Fruit fly (Drosophila melanogaster) whole organism, larva: Measurements from ENCODE around the gene CG3842.

ENCODE experiments used
- noc ChIP-seq: fragments of 200-800 bp; sonication (Bioruptor generic); optimal IDR thresholded peaks from 3 replicates; lab custom pipeline; 2019; ENCODE audit warnings: missing biosample characterization, mild to moderate bottlenecking, missing genetic modification characterization, moderate library complexity

The CG3842 gene

DNA sequence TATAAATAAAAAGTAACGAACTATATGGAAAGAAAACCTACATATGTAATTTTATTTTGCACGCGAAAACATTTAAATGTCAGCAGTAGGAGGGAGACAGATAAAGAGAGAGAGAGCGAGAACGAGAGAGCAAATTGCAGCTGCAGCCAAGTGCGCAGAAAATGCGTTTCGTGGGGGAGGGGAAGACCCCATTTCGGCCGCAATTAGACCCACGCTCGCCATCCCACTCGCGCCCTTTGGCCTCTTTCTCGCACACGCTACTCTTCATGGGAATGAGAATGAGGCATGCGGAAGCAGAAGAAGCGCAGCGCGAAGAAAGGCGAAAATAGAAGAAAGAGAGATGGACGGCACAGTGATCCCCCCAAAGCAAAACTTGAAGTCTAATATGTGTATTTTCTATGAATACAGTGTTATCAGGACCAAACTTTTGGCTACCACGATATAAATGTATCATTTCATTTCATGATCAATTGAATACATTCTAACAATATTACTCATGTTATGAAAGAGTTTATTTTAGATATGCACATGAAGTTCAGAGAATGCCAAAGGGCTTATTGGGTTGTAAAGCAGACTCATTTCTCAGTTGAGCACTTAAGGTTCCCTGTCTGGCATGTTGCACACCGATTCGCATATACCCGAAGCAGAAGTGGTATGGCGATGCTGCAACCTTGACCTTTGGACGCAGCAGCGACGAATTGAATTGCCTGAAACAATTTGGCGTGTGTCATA, 4.4 kb upstream of the CG3842 start:
- no peak for TF ChIP-seq noc (tag; lab: Kevin White, UChicago)

dm6 chrX:6334945-6335344, 2.6 kb upstream of the CG3842 start:
- no peak for TF ChIP-seq noc (tag; lab: Kevin White, UChicago)

dm6 chrX:6338738-6339614, 1.4 kb downstream of the CG3842 start:
- TF ChIP-seq noc (tag; lab: Kevin White, UChicago): no peak

- TF ChIP-seq noc (tag; lab: Kevin White, UChicago): peak; percentile 12
Observed at dm6 chrX:6339970-6340548, 2.5 kb downstream of the CG3842 start.

- TF ChIP-seq noc (tag; lab: Kevin White, UChicago): peak; percentile 87
Observed at dm6 chrX:6340593-6341068, 3.1 kb downstream of the CG3842 start.

DNA sequence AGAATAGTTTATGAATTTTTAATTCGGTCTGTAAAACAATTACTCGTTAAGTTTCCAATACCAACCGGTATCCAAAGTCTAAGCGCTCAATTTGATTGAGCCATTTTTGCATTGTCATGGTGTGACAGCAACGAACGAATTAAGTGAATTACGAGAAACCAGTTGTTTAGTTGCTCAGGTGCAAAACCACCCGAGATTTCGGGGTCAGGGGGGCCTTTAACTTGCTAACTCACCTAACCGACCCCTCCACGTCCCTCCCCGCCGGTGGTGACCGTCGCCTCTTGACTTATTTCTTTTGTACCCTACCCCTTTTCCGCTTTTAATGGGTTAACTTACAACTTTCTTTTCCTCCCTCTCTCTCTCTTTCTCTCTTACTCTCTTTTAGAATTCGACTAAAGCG, 4.1 kb downstream of the CG3842 start:
- no peak for TF ChIP-seq noc (tag; lab: Kevin White, UChicago)

DNA sequence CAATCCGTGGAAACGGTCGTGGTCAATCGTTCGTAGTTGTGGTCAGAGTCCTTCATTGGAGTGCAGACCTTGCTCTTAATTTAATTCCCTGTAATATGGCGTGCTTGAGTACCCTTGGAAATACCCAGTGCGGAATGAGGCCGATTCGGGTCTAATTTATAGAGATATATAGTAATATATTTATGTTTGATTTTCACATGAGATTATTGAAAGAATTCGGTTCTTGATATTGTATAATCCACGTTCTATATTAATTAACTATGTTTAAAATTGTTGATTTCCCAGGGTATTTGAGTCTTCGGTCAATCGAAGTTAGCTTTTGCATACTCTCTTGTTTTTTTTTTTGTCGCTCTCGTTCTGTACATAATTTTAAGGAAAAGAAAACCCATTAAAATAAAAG, 5.8 kb downstream of the CG3842 start:
- no peak for TF ChIP-seq noc (tag; lab: Kevin White, UChicago)

- TF ChIP-seq noc (tag; lab: Kevin White, UChicago): no peak
Observed at dm6 chrX:6343786-6344537, 6.4 kb downstream of the CG3842 start.

DNA sequence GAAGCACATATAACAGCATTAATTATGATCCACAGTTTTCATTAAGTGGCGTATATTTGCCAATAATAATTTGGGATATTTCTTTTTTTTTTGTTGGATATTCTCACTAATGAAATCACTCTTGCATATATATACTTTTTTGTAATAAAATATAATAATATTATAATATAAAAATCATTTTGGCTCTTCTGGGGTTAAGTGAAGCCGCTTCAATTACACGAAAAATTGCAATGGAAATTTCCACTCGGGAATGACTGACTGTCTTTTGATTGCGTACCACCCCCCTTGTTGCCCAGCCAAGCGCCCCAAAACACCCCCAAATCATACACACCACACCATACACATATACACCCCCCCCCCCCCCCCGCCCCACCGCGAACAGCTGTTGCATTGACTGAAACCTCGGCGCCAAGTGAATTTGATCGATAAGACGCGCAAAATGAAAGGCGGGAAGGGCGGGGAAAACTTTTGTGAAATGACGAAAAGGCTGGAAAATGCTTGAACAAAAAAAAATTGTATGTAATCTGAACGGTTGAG, 7.0 kb downstream of the CG3842 start:
- TF ChIP-seq noc (tag; lab: Kevin White, UChicago): no peak

dm6 chrX:6346153-6346552, 8.6 kb downstream of the CG3842 start:
- no peak for TF ChIP-seq noc (tag; lab: Kevin White, UChicago)

DNA sequence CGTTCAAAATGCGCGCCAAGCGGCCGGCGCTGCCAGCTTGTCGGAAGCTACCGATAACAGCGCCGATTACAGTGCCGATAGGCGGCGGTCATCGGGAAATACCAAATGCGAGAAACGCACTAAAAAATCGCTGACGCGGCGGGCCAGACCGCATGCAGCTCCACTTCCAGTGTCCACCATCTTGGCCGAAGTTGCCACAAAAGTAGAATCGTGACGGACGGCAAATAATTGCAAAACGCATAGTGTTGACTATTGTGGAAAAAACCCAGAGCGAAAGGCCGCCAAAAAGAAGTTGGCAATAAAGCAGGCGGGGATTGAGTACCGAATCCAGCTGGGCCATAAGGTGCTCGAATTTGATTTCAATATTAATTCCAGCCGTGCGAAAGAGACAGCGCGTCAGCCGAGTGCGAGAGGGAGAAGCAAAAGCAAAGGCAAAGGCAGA, 9.4 kb downstream of the CG3842 start, which contains the start of gene CG3847:
Gene CG3847, plus strand, starts transcription at position 178 of the 442 bp plus-strand sequence.
- TF ChIP-seq noc (tag; lab: Kevin White, UChicago): peak; percentile 28

DNA sequence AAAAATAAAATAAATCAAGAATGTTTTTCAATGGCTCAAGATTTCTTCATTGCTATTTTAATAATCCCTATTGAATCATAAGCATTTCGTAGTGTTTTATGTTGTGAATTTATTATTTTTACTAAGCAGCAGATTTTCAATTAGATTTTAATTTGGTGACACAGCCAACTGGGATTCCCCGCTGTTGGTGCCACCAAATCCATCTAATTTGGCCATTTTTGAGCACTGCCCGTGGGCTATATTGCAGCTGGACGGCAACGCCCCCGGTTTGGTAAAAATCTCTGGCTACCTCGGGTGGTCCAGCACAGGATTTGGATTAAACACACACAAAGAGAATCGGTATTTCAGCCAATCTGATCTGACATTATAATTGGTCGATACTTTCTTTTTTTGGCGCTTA, 11.7 kb downstream of the CG3842 start:
- no peak for TF ChIP-seq noc (tag; lab: Kevin White, UChicago)

DNA sequence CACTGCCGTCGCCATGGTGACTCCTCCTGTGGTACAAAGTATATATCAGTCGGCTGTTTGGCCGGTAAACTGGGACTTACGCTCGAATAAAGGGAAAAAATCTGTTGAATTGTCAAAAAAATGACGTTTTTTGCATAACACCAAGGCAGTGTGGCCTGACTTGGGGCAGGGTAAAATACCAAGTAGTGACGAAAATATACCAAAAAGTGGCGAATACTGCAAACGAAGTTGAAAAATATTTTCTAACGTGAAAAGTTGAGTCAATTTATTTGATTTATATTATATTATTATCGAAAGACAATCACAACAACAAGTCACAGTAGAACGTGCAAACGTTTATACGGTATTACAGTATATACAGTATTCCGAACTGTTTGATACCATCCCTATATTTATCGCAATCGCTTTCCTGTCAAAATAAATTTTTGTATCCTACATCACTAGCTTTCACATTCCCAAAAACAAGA, 12.7 kb downstream of the CG3842 start, which contains the start of the genes ND-B16.6 and kdn:
Gene ND-B16.6, minus strand, starts transcription at position 189 of the 467 bp plus-strand sequence.
Gene kdn, plus strand, starts transcription at position 417 of the 467 bp plus-strand sequence.
- TF ChIP-seq noc (tag; lab: Kevin White, UChicago): no peak

- peak; percentile 9 for TF ChIP-seq noc (tag; lab: Kevin White, UChicago)
Observed at dm6 chrX:6351917-6352768, 14.6 kb downstream of the CG3842 start.
